Fruit fly (Drosophila melanogaster) whole organism, embryonic: Measurements from ENCODE around the gene Rcd-1r.

Experiments used
- Abd-B ChIP-seq: fragments of 200-800 bp; sonication (Bioruptor generic); optimal IDR thresholded peaks from 2 replicates; lab custom pipeline; 2018; ENCODE audit warnings: missing biosample characterization, mild to moderate bottlenecking, missing genetic modification characterization, moderate library complexity
- Asciz ChIP-seq: fragments of 200-800 bp; sonication (Bioruptor generic); optimal IDR thresholded peaks from 2 replicates; lab custom pipeline; 2017; ENCODE audit warnings: missing biosample characterization, mild to moderate bottlenecking, missing genetic modification characterization, missing genetic modification reagents
- Atf3 ChIP-seq: fragments of 200-800 bp; sonication (Bioruptor generic); optimal IDR thresholded peaks from 3 replicates; lab custom pipeline; 2016; ENCODE audit warnings: missing biosample characterization, missing genetic modification characterization
- CG10209 ChIP-seq: fragments of 200-800 bp; sonication (Bioruptor generic); optimal IDR thresholded peaks from 3 replicates; lab custom pipeline; 2017; ENCODE audit warnings: missing biosample characterization, mild to moderate bottlenecking, missing genetic modification characterization, missing genetic modification reagents
- CG10431 ChIP-seq: fragments of 200-800 bp; sonication (Bioruptor generic); optimal IDR thresholded peaks from 3 replicates; lab custom pipeline; 2018; ENCODE audit warnings: missing biosample characterization, mild to moderate bottlenecking, missing genetic modification characterization
- CG11560 ChIP-seq: fragments of 200-800 bp; sonication (Bioruptor generic); IDR thresholded peaks from 3 replicates; pipeline ENCODE4 v1.3.6; 2022; ENCODE audit warnings: missing biosample characterization, missing genetic modification characterization
- CG12236 ChIP-seq: fragments of 200-800 bp; sonication (Bioruptor generic); optimal IDR thresholded peaks from 2 replicates; lab custom pipeline; 2016; ENCODE audit warnings: missing biosample characterization, missing genetic modification characterization
- CG12391 ChIP-seq: fragments of 200-800 bp; sonication (Bioruptor generic); optimal IDR thresholded peaks from 3 replicates; lab custom pipeline; 2018; ENCODE audit warnings: missing biosample characterization, mild to moderate bottlenecking, missing genetic modification characterization, moderate library complexity
- CG17385 ChIP-seq: fragments of 200-800 bp; sonication (Bioruptor generic); optimal IDR thresholded peaks from 3 replicates; lab custom pipeline; 2018; ENCODE audit warnings: missing biosample characterization, mild to moderate bottlenecking, missing genetic modification characterization
- CG18619 ChIP-seq: fragments of 200-800 bp; sonication (Bioruptor generic); optimal IDR thresholded peaks from 3 replicates; lab custom pipeline; 2017; ENCODE audit warnings: missing biosample characterization, mild to moderate bottlenecking, missing genetic modification characterization
- CG34422 ChIP-seq: fragments of 200-800 bp; sonication (Bioruptor generic); IDR thresholded peaks from 3 replicates; pipeline ENCODE4 v1.3.6; 2022; ENCODE audit warnings: missing biosample characterization, missing genetic modification characterization
- CG4360 ChIP-seq: fragments of 200-800 bp; sonication (Bioruptor generic); IDR thresholded peaks from 2 replicates; pipeline ENCODE4 v1.3.6; 2022; ENCODE audit warnings: missing biosample characterization, missing genetic modification characterization
- CG8478 ChIP-seq: fragments of >200 bp; optimal IDR thresholded peaks from 2 replicates; lab custom pipeline; 2018
- CG9437 ChIP-seq: fragments of 200-800 bp; sonication (Bioruptor generic); optimal IDR thresholded peaks from 2 replicates; lab custom pipeline; 2018; ENCODE audit warnings: missing biosample characterization, mild to moderate bottlenecking, missing genetic modification characterization
- D19B ChIP-seq: fragments of 200-800 bp; sonication (Bioruptor generic); optimal IDR thresholded peaks from 2 replicates; lab custom pipeline; 2017; ENCODE audit warnings: missing biosample characterization, mild to moderate bottlenecking, missing genetic modification characterization
- Deaf1 ChIP-seq: fragments of 200-800 bp; optimal IDR thresholded peaks from 3 replicates; lab custom pipeline; 2019; ENCODE audit warnings: missing biosample characterization, mild to moderate bottlenecking, missing genetic modification characterization, moderate library complexity
- Ets65A ChIP-seq: fragments of 200-800 bp; sonication (Bioruptor generic); peaks from one replicate; lab custom pipeline; 2016; ENCODE audit warnings: missing biosample characterization, missing genetic modification characterization
- Fer1 ChIP-seq: fragments of 200-800 bp; sonication (Bioruptor generic); optimal IDR thresholded peaks from 2 replicates; lab custom pipeline; 2017; ENCODE audit warnings: missing biosample characterization, mild to moderate bottlenecking, missing genetic modification characterization
- Fer2 ChIP-seq: fragments of 200-800 bp; sonication (Bioruptor generic); optimal IDR thresholded peaks from 2 replicates; lab custom pipeline; 2018; ENCODE audit warnings: missing biosample characterization, mild to moderate bottlenecking, missing genetic modification characterization, moderate library complexity
- Gsc ChIP-seq: fragments of 200-800 bp; sonication (Bioruptor generic); IDR thresholded peaks from 2 replicates; pipeline ENCODE4 v1.3.6; 2022; ENCODE audit warnings: missing biosample characterization, missing genetic modification characterization
- HLH3B ChIP-seq: fragments of 200-800 bp; sonication (Bioruptor generic); IDR thresholded peaks from 2 replicates; pipeline ENCODE4 v1.3.6; 2022; ENCODE audit warnings: missing biosample characterization, missing genetic modification characterization
- HLH4C ChIP-seq: fragments of 200-800 bp; sonication (Bioruptor generic); IDR thresholded peaks from 3 replicates; pipeline ENCODE4 v1.3.6; 2022; ENCODE audit warnings: missing biosample characterization, missing genetic modification characterization; ENCODE audit not compliant: partially characterized antibody
- Hand ChIP-seq: fragments of 200-800 bp; sonication (Bioruptor generic); optimal IDR thresholded peaks from 2 replicates; lab custom pipeline; 2017; ENCODE audit warnings: mild to moderate bottlenecking, missing biosample characterization, missing genetic modification reagents, missing genetic modification characterization
- Lhr ChIP-seq: fragments of 200-800 bp; sonication (Bioruptor generic); optimal IDR thresholded peaks from 3 replicates; lab custom pipeline; 2017; ENCODE audit warnings: mild to moderate bottlenecking, missing biosample characterization, missing genetic modification reagents, missing genetic modification characterization
- MBD-R2 ChIP-seq: fragments of 200-800 bp; sonication (Bioruptor generic); IDR thresholded peaks from 2 replicates; pipeline ENCODE4 v1.3.6; 2022; ENCODE audit warnings: missing biosample characterization, missing genetic modification characterization
- Max ChIP-seq: fragments of 200-800 bp; sonication (Bioruptor generic); optimal IDR thresholded peaks from 2 replicates; lab custom pipeline; 2016; ENCODE audit warnings: missing biosample characterization, mild to moderate bottlenecking, missing genetic modification characterization
- NFAT ChIP-seq: fragments of 200-800 bp; sonication (Bioruptor generic); IDR thresholded peaks from 2 replicates; pipeline ENCODE4 v1.3.6; 2022; ENCODE audit warnings: missing biosample characterization, missing genetic modification characterization
- Nf-YA ChIP-seq: fragments of 200-800 bp; sonication (Bioruptor generic); IDR thresholded peaks from 2 replicates; pipeline ENCODE4 v1.3.6; 2022; ENCODE audit warnings: missing biosample characterization, missing genetic modification characterization
- Pdp1 ChIP-seq, 2 experiments: fragments of 200-800 bp; sonication (Bioruptor generic); optimal IDR thresholded peaks; 3 replicates each; lab custom pipeline; 2016; ENCODE audit warnings: missing biosample characterization in 2 of 2, missing genetic modification characterization in 2 of 2, mild to moderate bottlenecking in 1 of 2, moderate library complexity in 1 of 2
- Rfx ChIP-seq: fragments of 200-800 bp; sonication (Bioruptor generic); IDR thresholded peaks from 2 replicates; pipeline ENCODE4 v1.3.6; 2022; ENCODE audit warnings: missing biosample characterization, missing genetic modification characterization
- Rx ChIP-seq: fragments of 200-800 bp; sonication (Bioruptor generic); IDR thresholded peaks from 2 replicates; pipeline ENCODE4 v1.3.6; 2022; ENCODE audit warnings: missing biosample characterization, missing genetic modification characterization
- Spps ChIP-seq: fragments of 200-800 bp; sonication (Bioruptor generic); optimal IDR thresholded peaks from 2 replicates; lab custom pipeline; 2018; ENCODE audit warnings: missing biosample characterization, mild to moderate bottlenecking, missing genetic modification characterization
- ac ChIP-seq: fragments of 200-800 bp; sonication (Bioruptor generic); optimal IDR thresholded peaks from 3 replicates; lab custom pipeline; 2017; ENCODE audit warnings: missing biosample characterization, mild to moderate bottlenecking, missing genetic modification characterization
- crc ChIP-seq: fragments of 200-800 bp; sonication (Bioruptor generic); optimal IDR thresholded peaks from 2 replicates; lab custom pipeline; 2016; ENCODE audit warnings: missing biosample characterization, missing genetic modification characterization
- croc ChIP-seq: fragments of 200-800 bp; sonication (Bioruptor generic); conservative IDR thresholded peaks from 3 replicates; pipeline ENCODE4 v1.3.6; 2022; ENCODE audit warnings: missing biosample characterization, missing genetic modification characterization
- cwo ChIP-seq: fragments of 200-800 bp; sonication (Bioruptor generic); optimal IDR thresholded peaks from 3 replicates; lab custom pipeline; 2017; ENCODE audit warnings: missing biosample characterization, missing genetic modification characterization, mild to moderate bottlenecking, moderate library complexity, missing genetic modification reagents
- dimm ChIP-seq: fragments of 200-800 bp; sonication (Bioruptor generic); IDR thresholded peaks from 2 replicates; pipeline ENCODE4 v1.3.6; 2022; ENCODE audit warnings: missing biosample characterization, missing genetic modification characterization
- gt ChIP-seq: fragments of 200-800 bp; sonication (Bioruptor generic); IDR thresholded peaks from 2 replicates; pipeline ENCODE4 v1.3.6; 2022; ENCODE audit warnings: missing biosample characterization, missing genetic modification characterization
- hkb ChIP-seq, 2 experiments: fragments of 200-800 bp in 1 of 2; fragments of >200 bp in 1 of 2; sonication (Bioruptor generic) in 1 of 2; IDR thresholded peaks in 1 of 2; optimal IDR thresholded peaks in 1 of 2; 2 replicates each; pipeline versions ENCODE4 v1.3.6 to Lab custom; 2017 to 2022; ENCODE audit warnings: missing biosample characterization in 1 of 2, missing genetic modification characterization in 1 of 2
- ind ChIP-seq: fragments of 200-800 bp; sonication (Bioruptor generic); optimal IDR thresholded peaks from 3 replicates; lab custom pipeline; 2016; ENCODE audit warnings: missing biosample characterization, missing genetic modification characterization
- odd ChIP-seq: fragments of 200-800 bp; sonication (Bioruptor generic); optimal IDR thresholded peaks from 2 replicates; lab custom pipeline; 2017; ENCODE audit warnings: missing biosample characterization, mild to moderate bottlenecking, missing genetic modification characterization
- otp ChIP-seq: fragments of 200-800 bp; sonication (Bioruptor generic); IDR thresholded peaks from 3 replicates; pipeline ENCODE4, ENCODE4 v1.3.6; 2022; ENCODE audit warnings: missing biosample characterization, missing genetic modification characterization
- sc ChIP-seq, 3 experiments: fragments of >200 bp in 2 of 3; fragments of 200-800 bp in 1 of 3; sonication (Bioruptor generic) in 1 of 3; optimal IDR thresholded peaks; 2 replicates in 2 of 3; 3 replicates in 1 of 3; lab custom pipeline; 2017; ENCODE audit warnings: mild to moderate bottlenecking in 1 of 3, missing biosample characterization in 1 of 3, missing genetic modification characterization in 1 of 3, missing genetic modification reagents in 1 of 3
- shn ChIP-seq: fragments of 200-800 bp; sonication (Bioruptor generic); optimal IDR thresholded peaks from 3 replicates; lab custom pipeline; 2016; ENCODE audit warnings: missing biosample characterization, missing genetic modification characterization
- sima ChIP-seq: fragments of 200-800 bp; sonication (Bioruptor generic); optimal IDR thresholded peaks from 2 replicates; lab custom pipeline; 2016; ENCODE audit warnings: missing biosample characterization, missing genetic modification characterization
- tin ChIP-seq: fragments of 200-800 bp; sonication (Bioruptor generic); optimal IDR thresholded peaks from 3 replicates; lab custom pipeline; 2016; ENCODE audit warnings: missing biosample characterization, missing genetic modification characterization
- trh ChIP-seq: fragments of 200-800 bp; sonication (Bioruptor generic); optimal IDR thresholded peaks from 2 replicates; lab custom pipeline; 2016; ENCODE audit warnings: missing biosample characterization, missing genetic modification characterization
- unpg ChIP-seq: fragments of 200-800 bp; sonication (Bioruptor generic); optimal IDR thresholded peaks from 3 replicates; lab custom pipeline; 2018; ENCODE audit warnings: missing biosample characterization, mild to moderate bottlenecking, missing genetic modification characterization, moderate library complexity
- wor ChIP-seq: fragments of 200-800 bp; sonication (Bioruptor generic); IDR thresholded peaks from 2 replicates; pipeline ENCODE4 v1.3.6; 2022; ENCODE audit warnings: missing biosample characterization, missing genetic modification characterization
- zen2 ChIP-seq: fragments of 200-800 bp; sonication (Bioruptor generic); IDR thresholded peaks from 3 replicates; pipeline ENCODE4 v1.3.6; 2022; ENCODE audit warnings: missing biosample characterization, missing genetic modification characterization; ENCODE audit not compliant: partially characterized antibody

Gene Rcd-1r

dm6 chr2L:8997285-8997684 is 16.6 kb downstream of the Rcd-1r start, which contains the start of the genes alien and CG18661 (continued):
- TF ChIP-seq sc (optimal IDR thresholded peaks at IDR 0.05; lab: Kevin White, UChicago) (no peak), sc (GFP tag; optimal IDR thresholded peaks at IDR 0.05; lab: Kevin White, UChicago) (no peak), Nf-YA (GFP tag; lab: Robert Waterston, UW) (peak; percentile 83), croc (GFP tag; lab: Robert Waterston, UW) (peak; percentile 91), D19B (peak; percentile 43), Fer1 (peak; percentile 54), CG12236 (GFP tag; lab: Kevin White, UChicago) (peak; percentile 60), zen2 (GFP tag; lab: Robert Waterston, UW) (no peak), ac (GFP tag; lab: Kevin White, UChicago) (no peak), Spps (tag; lab: Kevin White, UChicago) (no peak), sima (peak; percentile 93), CG8478 (lab: Kevin White, UChicago) (no peak), tin (GFP tag; lab: Kevin White, UChicago) (peak; percentile 92), CG12391 (tag; lab: Kevin White, UChicago) (peak; percentile 79), Max (GFP tag; lab: Kevin White, UChicago) (peak; percentile 45), Asciz (GFP tag; lab: Kevin White, UChicago) (no peak), shn (GFP tag; lab: Kevin White, UChicago) (peak; percentile 76), otp (GFP tag; lab: Robert Waterston, UW) (peak; percentile 90), wor (GFP tag; lab: Robert Waterston, UW) (peak; percentile 62), CG4360 (no peak), Atf3 (peak; percentile 94), dimm (peak; percentile 89), Lhr (GFP tag; lab: Kevin White, UChicago) (peak; percentile 87), CG17385 (peak; percentile 34), CG11560 (tag; lab: Robert Waterston, UW) (peak; percentile 67; the same call in 2 of the 3 replicates), CG18619 (GFP tag; lab: Kevin White, UChicago) (peak; percentile 82), NFAT (GFP tag; lab: Robert Waterston, UW) (peak; percentile 92), Rx (GFP tag; lab: Robert Waterston, UW) (peak; percentile 79), odd (GFP tag; lab: Kevin White, UChicago) (no peak), CG34422 (GFP tag; lab: Robert Waterston, UW) (peak; percentile 93; the same call in 2 of the 3 replicates), Rfx (GFP tag; lab: Robert Waterston, UW) (peak; percentile 96), HLH3B (GFP tag; lab: Robert Waterston, UW) (peak; percentile 98), Hand (GFP tag; lab: Kevin White, UChicago) (no peak), HLH4C (GFP tag; lab: Robert Waterston, UW) (peak; percentile 34; the same call in 1 of the 3 replicates), Abd-B (GFP tag; lab: Kevin White, UChicago) (peak; percentile 96), Fer2 (peak; percentile 43), hkb (optimal IDR thresholded peaks at IDR 0.05; lab: Kevin White, UChicago) (peak; percentile 53), hkb (GFP tag; IDR thresholded peaks at IDR 0.05; lab: Robert Waterston, UW) (peak; percentile 88), MBD-R2 (GFP tag; lab: Robert Waterston, UW) (peak; percentile 99), trh (GFP tag; lab: Kevin White, UChicago) (peak; percentile 91), unpg (peak; percentile 70), gt (peak; percentile 49; the same call in 1 of the 2 replicates), crc (peak; percentile 89), Ets65A (GFP tag; lab: Kevin White, UChicago) (peak; percentile 98), cwo (GFP tag; lab: Kevin White, UChicago) (peak; percentile 11), Deaf1 (peak; percentile 14), CG9437 (GFP tag; lab: Kevin White, UChicago) (peak; percentile 16), ind (GFP tag; lab: Kevin White, UChicago) (peak; percentile 79), CG10209 (GFP tag; lab: Kevin White, UChicago) (peak; percentile 83), Gsc (GFP tag; lab: Robert Waterston, UW) (peak; percentile 48; the same call in 1 of the 2 replicates), CG10431 (GFP tag; lab: Kevin White, UChicago) (no peak), Pdp1 (GFP tag; optimal IDR thresholded peaks at IDR 0.05; lab: Kevin White, UChicago) (peak; percentile 75 to 97)
